Worm (Caenorhabditis elegans) whole organism, L4 larva: ENCODE results near the gene fbxb-106.

Experiments used
- F37D6.2 ChIP-seq: sonication (generic microtip); optimal IDR thresholded peaks from 2 replicates; lab custom pipeline; 2016; ENCODE audit warnings: mild to moderate bottlenecking, missing genetic modification characterization, missing compliant biosample characterization
- R02D3.7 ChIP-seq: fragments of 150-350 bp; sonication (generic microtip); optimal IDR thresholded peaks from 3 replicates; lab custom pipeline; 2014; ENCODE audit warnings: missing biosample characterization, missing genetic modification characterization
- T20F7.1 ChIP-seq: fragments of 200-800 bp; sonication (Bioruptor generic); optimal IDR thresholded peaks from 2 replicates; lab custom pipeline; 2018; ENCODE audit warnings: mild to moderate bottlenecking, missing genetic modification characterization, missing compliant biosample characterization
- Y105C5A.15 ChIP-seq: fragments of 200-800 bp; sonication (Bioruptor generic); IDR thresholded peaks from 2 replicates; pipeline ENCODE4 v1.3.6; 2022; ENCODE audit warnings: missing genetic modification characterization, missing compliant biosample characterization
- Y48G9A.11 ChIP-seq: fragments of 200-800 bp; sonication (Bioruptor generic); IDR thresholded peaks from 2 replicates; pipeline ENCODE4 v1.3.6; 2022; ENCODE audit warnings: missing genetic modification reagents, missing genetic modification characterization, missing compliant biosample characterization
- Y5F2A.4 ChIP-seq: fragments of 200-800 bp; sonication (Bioruptor generic); optimal IDR thresholded peaks from 2 replicates; lab custom pipeline; 2018; ENCODE audit warnings: mild to moderate bottlenecking, missing genetic modification characterization, missing compliant biosample characterization
- ZK337.2 ChIP-seq: fragments of 200-800 bp; sonication (Bioruptor generic); IDR thresholded peaks from 2 replicates; pipeline ENCODE4 v1.3.6; 2022; ENCODE audit warnings: missing genetic modification reagents, missing genetic modification characterization, missing compliant biosample characterization
- aha-1 ChIP-seq: fragments of 150-350 bp; peaks from one replicate; lab custom pipeline; 2014; ENCODE audit warnings: missing biosample characterization, missing genetic modification characterization
- ceh-32 ChIP-seq: sonication (generic microtip); optimal IDR thresholded peaks from 2 replicates; lab custom pipeline; 2016; ENCODE audit warnings: mild to moderate bottlenecking, missing genetic modification characterization, missing compliant biosample characterization; ENCODE audit not compliant: poor library complexity
- ces-1 ChIP-seq: fragments of 150-350 bp; sonication (generic microtip); optimal IDR thresholded peaks from 4 replicates; lab custom pipeline; 2014; ENCODE audit warnings: missing biosample characterization, missing genetic modification reagents, missing genetic modification characterization
- cey-2 ChIP-seq: sonication (generic microtip); optimal IDR thresholded peaks from 3 replicates; lab custom pipeline; 2017; ENCODE audit warnings: missing genetic modification characterization, mild to moderate bottlenecking, missing compliant biosample characterization, antibody characterized with exemption, borderline replicate concordance; ENCODE audit not compliant: insufficient read depth
- daf-16 ChIP-seq, 3 experiments: sonication (generic microtip); optimal IDR thresholded peaks; 2 replicates each; lab custom pipeline; 2016 to 2017; ENCODE audit warnings: missing genetic modification characterization in 3 of 3, missing genetic modification reagents in 3 of 3, mild to moderate bottlenecking in 2 of 3, missing compliant biosample characterization in 2 of 3, missing biosample characterization in 1 of 3, moderate library complexity in 1 of 3
- dmd-6 ChIP-seq: fragments of 200-800 bp; sonication (Bioruptor generic); IDR thresholded peaks from 2 replicates; pipeline ENCODE4 v1.3.6; 2022; ENCODE audit warnings: missing genetic modification reagents, missing genetic modification characterization, missing compliant biosample characterization
- dmd-8 ChIP-seq: fragments of 200-800 bp; sonication (Bioruptor generic); IDR thresholded peaks from 2 replicates; pipeline ENCODE4 v1.3.6; 2022; ENCODE audit warnings: missing genetic modification characterization, missing compliant biosample characterization
- fos-1 ChIP-seq: fragments of 150-350 bp; optimal IDR thresholded peaks from 2 replicates; lab custom pipeline; 2014; ENCODE audit warnings: missing biosample characterization, missing genetic modification characterization
- hlh-11 ChIP-seq: fragments of 200-800 bp; sonication (Bioruptor generic); optimal IDR thresholded peaks from 2 replicates; lab custom pipeline; 2018; ENCODE audit warnings: mild to moderate bottlenecking, missing genetic modification characterization, missing compliant biosample characterization
- hlh-30 ChIP-seq: sonication (generic microtip); optimal IDR thresholded peaks from 2 replicates; lab custom pipeline; 2017; ENCODE audit warnings: antibody characterized with exemption, mild to moderate bottlenecking, missing genetic modification characterization, missing compliant biosample characterization; ENCODE audit not compliant: insufficient read depth
- hmg-1.1 ChIP-seq: fragments of 200-800 bp; sonication (Bioruptor generic); IDR thresholded peaks from 2 replicates; pipeline ENCODE4 v1.3.6; 2022; ENCODE audit warnings: missing genetic modification reagents, missing genetic modification characterization, missing compliant biosample characterization
- jun-1 ChIP-seq: fragments of 150-350 bp; optimal IDR thresholded peaks from 2 replicates; lab custom pipeline; 2014; ENCODE audit warnings: missing biosample characterization, missing genetic modification reagents, missing genetic modification characterization
- lim-7 ChIP-seq: fragments of 200-800 bp; sonication (Bioruptor generic); IDR thresholded peaks from 2 replicates; pipeline ENCODE4 v1.3.6; 2022; ENCODE audit warnings: missing genetic modification characterization, missing compliant biosample characterization
- lin-1 ChIP-seq: fragments of 200-800 bp; sonication (Bioruptor generic); IDR thresholded peaks from 2 replicates; pipeline ENCODE4 v1.3.6; 2022; ENCODE audit warnings: missing genetic modification reagents, missing genetic modification characterization, missing compliant biosample characterization
- lin-13 ChIP-seq: fragments of 150-350 bp; optimal IDR thresholded peaks from 2 replicates; lab custom pipeline; 2014; ENCODE audit warnings: missing biosample characterization, missing genetic modification reagents, missing genetic modification characterization
- lin-39 ChIP-seq: fragments of 150-350 bp; optimal IDR thresholded peaks from 2 replicates; lab custom pipeline; 2014; ENCODE audit warnings: missing biosample characterization, missing genetic modification reagents, missing genetic modification characterization
- madf-5 ChIP-seq, 2 experiments: fragments of 200-800 bp; sonication (Bioruptor generic); IDR thresholded peaks; 2 replicates each; pipeline ENCODE4 v1.3.6; 2022; ENCODE audit warnings: missing compliant biosample characterization in 2 of 2, missing genetic modification characterization in 2 of 2
- madf-9 ChIP-seq: fragments of 200-800 bp; sonication (Bioruptor generic); conservative IDR thresholded peaks from 2 replicates; pipeline ENCODE4 v1.3.6; 2022; ENCODE audit warnings: missing genetic modification reagents, missing genetic modification characterization, missing compliant biosample characterization
- mdt-29 ChIP-seq: fragments of 200-800 bp; sonication (Bioruptor generic); IDR thresholded peaks from 2 replicates; pipeline ENCODE4 v1.3.6; 2022; ENCODE audit warnings: missing genetic modification reagents, missing genetic modification characterization, missing compliant biosample characterization
- mep-1 ChIP-seq: fragments of 150-350 bp; sonication (generic microtip); optimal IDR thresholded peaks from 3 replicates; lab custom pipeline; 2014; ENCODE audit warnings: missing biosample characterization, missing genetic modification characterization
- mxl-2 ChIP-seq: fragments of 200-800 bp; sonication (Bioruptor generic); conservative IDR thresholded peaks from 2 replicates; pipeline ENCODE4 v1.3.6; 2022; ENCODE audit warnings: missing genetic modification reagents, missing genetic modification characterization, missing compliant biosample characterization
- nhr-102 ChIP-seq: sonication (generic microtip); optimal IDR thresholded peaks from 2 replicates; lab custom pipeline; 2016; ENCODE audit warnings: mild to moderate bottlenecking, missing genetic modification characterization, moderate library complexity, missing compliant biosample characterization
- nhr-237 ChIP-seq: sonication (generic microtip); optimal IDR thresholded peaks from 2 replicates; lab custom pipeline; 2017; ENCODE audit warnings: missing biosample characterization, missing genetic modification characterization
- nhr-28 ChIP-seq: fragments of 150-350 bp; optimal IDR thresholded peaks from 2 replicates; lab custom pipeline; 2014; ENCODE audit warnings: missing biosample characterization, missing genetic modification characterization
- nhr-41 ChIP-seq: fragments of 200-800 bp; sonication (Bioruptor generic); IDR thresholded peaks from 2 replicates; pipeline ENCODE4 v1.3.6; 2022; ENCODE audit warnings: missing genetic modification reagents, missing genetic modification characterization, missing compliant biosample characterization
- nhr-48 ChIP-seq: sonication (generic microtip); optimal IDR thresholded peaks from 2 replicates; lab custom pipeline; 2016; ENCODE audit warnings: mild to moderate bottlenecking, missing genetic modification characterization, missing compliant biosample characterization
- nhr-6 ChIP-seq: fragments of 150-350 bp; optimal IDR thresholded peaks from 2 replicates; lab custom pipeline; 2014; ENCODE audit warnings: missing biosample characterization, missing genetic modification characterization
- nhr-77 ChIP-seq: fragments of 150-350 bp; optimal IDR thresholded peaks from 2 replicates; lab custom pipeline; 2014; ENCODE audit warnings: missing biosample characterization, missing genetic modification characterization
- php-3 ChIP-seq: fragments of 200-800 bp; sonication (Bioruptor generic); IDR thresholded peaks from 2 replicates; pipeline ENCODE4 v1.3.6; 2022; ENCODE audit warnings: missing genetic modification reagents, missing genetic modification characterization, missing compliant biosample characterization
- pqm-1 ChIP-seq: sonication (generic microtip); optimal IDR thresholded peaks from 2 replicates; lab custom pipeline; 2017; ENCODE audit warnings: missing biosample characterization, missing genetic modification characterization
- rbr-2 ChIP-seq: sonication (generic microtip); optimal IDR thresholded peaks from 2 replicates; lab custom pipeline; 2016; ENCODE audit warnings: missing genotype, missing genetic modification characterization, missing compliant biosample characterization
- saeg-2 ChIP-seq: fragments of 200-800 bp; sonication (Bioruptor generic); IDR thresholded peaks from 2 replicates; pipeline ENCODE4 v1.3.6; 2022; ENCODE audit warnings: missing genetic modification reagents, missing genetic modification characterization, missing compliant biosample characterization
- set-16 ChIP-seq: fragments of 200-800 bp; sonication (Bioruptor generic); IDR thresholded peaks from 2 replicates; pipeline ENCODE4 v1.3.6; 2022; ENCODE audit warnings: missing genetic modification reagents, missing genetic modification characterization, missing compliant biosample characterization
- skn-1 ChIP-seq: fragments of 150-350 bp; optimal IDR thresholded peaks from 2 replicates; lab custom pipeline; 2014; ENCODE audit warnings: missing biosample characterization, missing genetic modification characterization
- snpc-4 ChIP-seq: fragments of 150-350 bp; optimal IDR thresholded peaks from 2 replicates; lab custom pipeline; 2014; ENCODE audit warnings: missing biosample characterization, missing genetic modification characterization
- spr-1 ChIP-seq: sonication (generic microtip); optimal IDR thresholded peaks from 2 replicates; lab custom pipeline; 2016; ENCODE audit warnings: mild to moderate bottlenecking, missing genetic modification characterization, missing compliant biosample characterization
- spr-3 ChIP-seq: fragments of 200-800 bp; sonication (Bioruptor generic); optimal IDR thresholded peaks from 2 replicates; lab custom pipeline; 2018; ENCODE audit warnings: mild to moderate bottlenecking, missing genetic modification characterization, missing compliant biosample characterization
- vab-7 ChIP-seq: fragments of 200-800 bp; sonication (Bioruptor generic); IDR thresholded peaks from 2 replicates; pipeline ENCODE4 v1.3.6; 2022; ENCODE audit warnings: missing genetic modification reagents, missing genetic modification characterization, missing compliant biosample characterization
- ztf-7 ChIP-seq: fragments of 150-350 bp; optimal IDR thresholded peaks from 2 replicates; lab custom pipeline; 2014; ENCODE audit warnings: missing biosample characterization, missing genetic modification characterization

Gene fbxb-106

ce11 chrII:2796431-2796830, 34.2 kb downstream of the fbxb-106 start:
- TF ChIP-seq set-16 (peak; percentile 48; the same call in 1 of the 2 replicates), lin-1 (GFP tag; lab: Robert Waterston, UW) (no peak), mep-1 (no peak), lim-7 (GFP tag; lab: Robert Waterston, UW) (no peak), F37D6.2 (tag; lab: Kevin White, UChicago) (no peak)

- TF ChIP-seq hlh-30 (no peak), aha-1 (tag; lab: Kevin White, UChicago) (peak; percentile 79), ztf-7 (tag; lab: Kevin White, UChicago) (no peak)
Measured at ce11 chrII:2797951-2798350, 35.7 kb downstream of the fbxb-106 start.

ce11 chrII:2800550-2801233, 38.5 kb downstream of the fbxb-106 start, which contains the start of gene nhr-119:
nhr-119 (minus strand) TSS chrII:2800600.
- TF ChIP-seq Y105C5A.15 (GFP tag; lab: Robert Waterston, UW) (no peak), F37D6.2 (tag; lab: Kevin White, UChicago) (no peak), mdt-29 (GFP tag; lab: Robert Waterston, UW) (0 out of 2 replicates have a peak, but pooled peaks have one; percentile 31), ces-1 (no peak), pqm-1 (peak; percentile 56), spr-1 (tag; lab: Kevin White, UChicago) (peak; percentile 56), hlh-11 (tag; lab: Kevin White, UChicago) (peak; percentile 93), snpc-4 (tag; lab: Kevin White, UChicago) (no peak), nhr-41 (GFP tag; lab: Robert Waterston, UW) (no peak), aha-1 (tag; lab: Kevin White, UChicago) (peak; percentile 64), nhr-237 (tag; lab: Kevin White, UChicago) (no peak), lin-1 (GFP tag; lab: Robert Waterston, UW) (peak; percentile 74), jun-1 (tag; lab: Kevin White, UChicago) (peak; percentile 22), lin-13 (GFP tag; lab: Kevin White, UChicago) (peak; percentile 6), nhr-102 (tag; lab: Kevin White, UChicago) (peak; percentile 85), mxl-2 (GFP tag; lab: Robert Waterston, UW) (no peak), nhr-48 (tag; lab: Kevin White, UChicago) (peak; percentile 93), T20F7.1 (no peak), ceh-32 (tag; lab: Kevin White, UChicago) (no peak), fos-1 (peak; percentile 38), dmd-6 (GFP tag; lab: Robert Waterston, UW) (peak; percentile 91), Y48G9A.11 (GFP tag; lab: Robert Waterston, UW) (no peak), vab-7 (GFP tag; lab: Robert Waterston, UW) (no peak), daf-16 (GFP tag; optimal IDR thresholded peaks at IDR 0.05; lab: Kevin White, UChicago) (peak in 1 of 2 experiments; percentile 15), daf-16 (tag; optimal IDR thresholded peaks at IDR 0.05; lab: Kevin White, UChicago) (peak; percentile 37), nhr-6 (tag; lab: Kevin White, UChicago) (peak; percentile 44), Y5F2A.4 (no peak), ZK337.2 (no peak), cey-2 (tag; lab: Kevin White, UChicago) (peak; percentile 51), rbr-2 (tag; lab: Kevin White, UChicago) (peak; percentile 12), nhr-28 (tag; lab: Kevin White, UChicago) (peak; percentile 91), saeg-2 (GFP tag; lab: Robert Waterston, UW) (no peak), madf-9 (GFP tag; lab: Robert Waterston, UW) (no peak), dmd-8 (GFP tag; lab: Robert Waterston, UW) (no peak), spr-3 (GFP tag; lab: Kevin White, UChicago) (no peak), php-3 (GFP tag; lab: Robert Waterston, UW) (peak; percentile 66), hmg-1.1 (peak; percentile 59), madf-5 (GFP tag; IDR thresholded peaks at IDR 0.05; lab: Robert Waterston, UW) (no peak), lin-39 (no peak), skn-1 (no peak), set-16 (no peak), nhr-77 (tag; lab: Kevin White, UChicago) (peak; percentile 45), R02D3.7 (tag; lab: Kevin White, UChicago) (no peak)
